Fruit fly (Drosophila melanogaster) whole organism, larva: ENCODE measurements around the gene r-l.
A peak's percentile ranks its signal among the peaks of the same experiment; 100 is the strongest.

Experiments used
- noc ChIP-seq: fragments of 200-800 bp; sonication (Bioruptor generic); optimal IDR thresholded peaks from 3 replicates; lab custom pipeline; 2019; ENCODE audit warnings: missing biosample characterization, mild to moderate bottlenecking, missing genetic modification characterization, moderate library complexity

r-l gene

DNA sequence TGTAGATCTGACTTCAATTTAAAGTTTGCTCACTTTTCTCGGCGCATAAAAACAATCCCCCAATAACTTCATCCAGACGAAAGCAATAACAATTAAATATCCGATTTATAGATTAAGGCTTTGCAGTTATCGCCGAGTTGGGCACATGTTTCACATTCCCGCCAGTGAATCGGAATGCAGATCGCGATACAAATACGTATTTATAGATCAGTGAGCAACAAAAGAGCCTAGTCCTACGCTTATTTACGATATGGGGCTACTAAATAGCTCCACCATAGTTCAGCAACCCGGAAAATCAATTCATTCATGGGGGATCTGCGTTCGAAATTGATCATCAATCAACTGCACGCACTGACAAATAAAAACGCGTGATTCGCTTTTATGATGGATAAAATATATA is 18.9 kb upstream of the r-l start:
- no peak for TF ChIP-seq noc (tag; lab: Kevin White, UChicago)

DNA sequence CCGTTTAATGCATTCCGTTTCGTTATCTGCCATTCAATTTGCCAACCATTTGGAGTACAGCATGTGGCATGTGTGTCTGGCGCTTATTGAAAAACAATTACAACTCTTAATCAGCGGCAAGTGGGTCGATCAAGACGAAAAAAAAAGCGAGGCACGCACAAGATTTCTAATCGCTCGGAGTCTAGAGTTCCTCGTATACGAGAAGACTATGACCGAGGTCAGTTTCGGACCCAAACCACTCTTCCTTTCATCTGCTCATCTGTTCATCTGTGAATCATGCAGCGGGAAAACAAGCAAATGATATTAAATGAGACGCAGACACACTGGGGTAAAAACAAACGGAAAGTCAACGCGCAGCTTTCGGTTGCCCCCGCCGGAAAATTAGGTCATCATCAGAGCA is 18.4 kb upstream of the r-l start:
- TF ChIP-seq noc (tag; lab: Kevin White, UChicago): no peak

DNA sequence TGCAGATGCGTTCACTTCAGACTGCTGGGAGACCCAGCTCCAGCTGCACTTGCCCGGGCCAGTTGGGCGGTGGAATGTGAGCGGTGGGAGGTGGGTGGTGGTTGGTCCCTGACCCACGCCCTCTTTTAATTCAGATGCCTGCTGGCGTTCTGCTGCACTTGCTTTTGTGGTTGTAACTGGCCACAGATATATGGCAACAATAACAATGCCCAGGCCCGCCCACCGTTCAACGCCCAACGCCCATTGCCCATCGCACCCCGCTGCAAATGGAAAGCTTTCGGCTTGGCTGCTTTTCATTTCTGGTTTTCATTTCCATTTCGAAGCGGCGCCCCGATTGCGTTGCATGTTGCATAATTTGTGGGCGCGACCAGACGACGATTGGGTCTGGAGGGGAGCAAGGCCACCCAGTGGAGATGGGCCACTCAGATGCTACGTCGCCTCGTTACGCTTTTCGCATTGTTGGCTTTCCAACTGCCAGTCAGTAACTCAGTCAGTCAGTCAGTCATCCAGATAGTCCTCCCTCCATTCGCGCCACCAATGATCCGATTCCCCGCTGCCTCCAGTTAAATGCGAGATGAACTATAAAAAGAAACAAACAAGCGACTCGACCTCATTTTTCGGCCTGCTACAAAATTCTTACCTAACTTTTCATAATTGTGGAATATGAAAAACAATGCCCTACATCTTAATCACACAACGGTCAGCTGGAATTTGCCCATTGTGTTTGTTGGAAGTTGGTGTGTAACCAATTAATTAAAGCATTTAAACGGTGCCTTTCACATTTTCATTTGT is 17.3 kb upstream of the r-l start:
- TF ChIP-seq noc (tag; lab: Kevin White, UChicago): no peak

DNA sequence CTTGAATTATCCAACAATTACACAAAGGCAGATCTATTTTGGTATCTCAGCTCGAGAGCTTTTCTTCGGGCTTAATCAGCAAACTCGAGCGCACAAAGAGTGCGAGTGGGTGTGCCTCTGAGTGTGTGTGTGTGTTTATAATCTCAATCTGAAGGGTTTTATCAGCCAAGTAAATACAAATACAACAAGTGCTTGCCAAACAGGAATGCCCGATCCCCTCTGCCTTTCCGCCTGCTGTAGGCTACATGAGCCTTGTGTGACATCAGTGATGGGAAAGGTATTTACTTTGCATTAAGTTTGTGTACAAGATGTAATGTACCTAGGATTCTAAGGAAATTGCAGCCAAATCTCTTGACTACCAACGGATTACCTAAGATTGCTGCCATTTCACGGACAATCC is 16.3 kb upstream of the r-l start:
- no peak for TF ChIP-seq noc (tag; lab: Kevin White, UChicago)

DNA sequence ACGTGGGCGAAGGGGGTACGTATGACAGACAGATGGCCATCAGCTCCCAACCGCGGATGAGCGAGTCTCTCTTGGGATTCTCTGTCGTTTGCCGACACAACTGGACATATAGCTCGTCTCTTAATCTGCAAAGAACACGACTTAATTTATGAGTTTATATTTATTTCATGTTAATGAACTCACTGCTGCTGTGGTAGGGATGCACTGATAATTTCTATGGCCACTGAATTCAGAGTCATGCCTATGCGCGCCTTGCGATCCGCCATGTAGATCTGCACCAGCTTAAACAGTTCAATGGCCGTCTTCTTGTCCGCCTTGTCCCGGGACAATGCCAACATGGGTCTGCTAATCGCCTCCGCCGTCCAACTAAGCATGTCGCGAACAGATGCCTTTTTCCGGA is 11.9 kb upstream of the r-l start:
- TF ChIP-seq noc (tag; lab: Kevin White, UChicago): no peak

DNA sequence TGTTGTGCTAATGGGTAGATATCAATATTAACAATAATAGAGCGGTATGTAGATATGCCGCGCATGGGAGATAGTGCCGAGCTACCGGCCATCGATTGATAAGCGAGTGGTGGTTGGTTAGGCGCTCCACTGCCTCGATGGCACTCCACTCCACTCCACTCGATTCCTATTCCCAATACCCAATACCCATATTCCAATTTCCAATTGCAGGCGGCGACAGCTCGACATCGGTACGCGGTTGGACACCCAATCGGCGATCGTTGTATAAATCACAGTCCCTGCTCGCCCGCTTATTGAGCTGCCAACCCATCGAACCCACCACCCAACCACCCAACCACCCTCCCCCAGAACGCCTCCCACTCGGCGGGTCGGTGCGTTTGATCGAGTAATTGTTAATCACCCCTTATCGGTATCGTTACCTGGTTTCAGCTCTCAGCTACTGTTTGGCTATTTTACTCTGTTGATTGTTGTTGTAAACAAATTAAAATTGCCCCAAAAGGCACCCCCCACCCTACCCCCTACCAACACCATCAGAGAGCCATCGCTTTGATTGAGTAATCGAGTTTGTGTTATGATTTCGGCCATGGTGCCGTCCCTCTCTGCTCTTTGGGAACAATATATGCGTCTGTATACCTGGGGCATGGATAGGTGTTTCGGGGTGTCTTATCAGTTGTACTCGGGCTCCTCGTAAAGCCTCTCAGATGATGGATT is 7.9 kb upstream of the r-l start, which contains the start of gene HHEX:
TSS of gene HHEX (minus strand) at position 51 of the 711 bp plus-strand sequence.
- peak; percentile 87 for TF ChIP-seq noc (tag; lab: Kevin White, UChicago)

DNA sequence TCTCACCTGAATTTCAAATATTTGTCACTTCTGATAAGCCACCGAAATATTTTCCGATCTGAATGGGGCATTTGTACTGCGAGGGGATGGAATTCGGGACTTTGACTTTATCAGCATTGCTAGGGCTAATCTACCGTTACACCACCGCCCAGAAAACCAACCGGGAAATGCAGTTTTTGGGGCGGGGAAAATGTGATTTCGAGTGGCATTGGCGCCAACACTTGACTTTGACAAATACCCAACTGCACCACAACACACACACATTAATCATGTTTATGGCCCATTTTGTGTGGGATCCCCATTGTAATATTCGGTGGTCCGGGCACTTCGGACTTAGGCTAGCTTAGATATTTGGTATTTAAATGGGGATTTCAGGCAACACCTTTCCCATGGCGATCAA is 5.8 kb upstream of the r-l start:
- no peak for TF ChIP-seq noc (tag; lab: Kevin White, UChicago)

DNA sequence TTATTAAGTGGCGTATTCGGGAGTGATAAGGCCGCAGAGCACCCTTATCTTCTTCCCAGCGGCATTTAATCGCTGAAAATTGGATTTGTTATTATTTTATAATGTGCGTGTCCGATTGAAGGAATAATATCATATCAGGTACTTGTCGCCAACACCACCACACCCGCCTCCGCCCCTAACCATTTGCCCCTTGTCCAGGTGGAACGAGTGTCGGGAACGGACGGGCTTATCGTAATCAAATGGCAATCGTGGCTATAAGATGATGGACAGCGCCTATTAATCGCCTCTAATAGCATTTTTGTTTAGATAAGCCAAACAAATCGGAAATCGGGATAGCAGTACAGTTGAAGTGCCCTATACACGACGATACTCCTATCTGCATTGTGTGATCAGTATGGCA is 5.1 kb upstream of the r-l start:
- peak; percentile 24 for TF ChIP-seq noc (tag; lab: Kevin White, UChicago)

DNA sequence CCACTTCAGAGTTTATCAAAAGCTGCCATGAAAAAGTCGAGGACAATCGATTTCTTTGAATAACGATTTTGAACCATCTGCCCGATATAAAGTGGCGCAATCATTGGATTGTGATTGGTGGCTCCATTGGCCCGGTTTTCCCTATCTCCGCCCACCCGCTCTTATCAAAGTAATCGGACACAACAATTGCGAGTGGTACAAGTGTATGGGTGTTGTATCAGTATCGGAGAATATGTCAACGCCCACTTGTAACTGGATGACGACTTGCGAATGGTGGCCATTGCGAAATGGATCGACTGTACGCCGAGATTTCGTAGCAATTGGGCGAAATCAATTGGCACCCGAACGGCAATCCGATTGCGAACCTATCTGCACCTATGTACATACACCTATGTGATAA is 4.5 kb upstream of the r-l start:
- no peak for TF ChIP-seq noc (tag; lab: Kevin White, UChicago)

DNA sequence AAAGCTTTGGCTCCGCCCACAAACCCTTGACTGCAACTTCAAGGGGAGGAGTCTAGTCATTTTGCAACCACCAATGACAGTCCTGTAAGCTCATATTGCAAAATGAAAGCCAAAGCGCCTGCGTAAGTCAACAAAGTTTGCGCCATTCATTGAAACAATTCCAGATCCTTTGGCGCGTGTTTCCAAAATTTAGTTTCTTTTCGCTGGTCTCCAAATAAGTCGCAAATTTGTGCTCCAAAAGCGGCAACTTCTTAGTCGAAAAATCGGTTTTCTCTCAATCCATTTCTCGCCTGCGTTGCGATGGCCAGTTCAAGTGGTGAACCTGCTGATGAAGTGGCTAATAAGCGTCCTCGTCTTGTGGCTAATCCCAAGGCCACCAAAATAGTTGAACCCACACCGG is 588 bp upstream of the r-l start, which contains the start of gene dmrt93B:
TSS of gene dmrt93B (plus strand) at position 301 of the 400 bp plus-strand sequence.
- TF ChIP-seq noc (tag; lab: Kevin White, UChicago): no peak

DNA sequence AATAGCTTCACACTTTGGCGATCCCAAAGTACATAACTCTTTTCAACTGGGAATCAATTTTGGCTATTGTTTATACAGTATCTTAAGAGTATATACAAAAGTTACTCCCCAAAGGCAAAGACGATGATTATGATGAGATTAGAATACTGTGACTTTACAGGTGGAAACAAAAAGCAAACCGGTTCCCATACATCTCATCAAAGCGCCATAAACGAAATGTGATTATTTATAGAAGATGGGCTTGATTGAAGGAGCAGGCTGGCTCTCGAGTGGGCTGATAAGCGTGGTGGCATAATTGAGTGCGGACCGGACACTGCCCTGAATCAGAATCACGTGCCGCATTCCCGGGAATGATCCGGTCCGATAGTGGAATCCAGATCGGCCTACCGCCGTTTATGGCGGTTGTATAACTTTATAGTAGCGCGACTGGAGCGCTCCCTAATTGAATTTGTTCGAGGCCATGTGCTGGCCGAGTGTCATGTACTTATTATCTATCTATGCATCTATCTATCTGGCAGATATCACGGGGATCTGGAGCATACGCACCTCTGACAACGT is 1.1 kb downstream of the r-l start:
- TF ChIP-seq noc (tag; lab: Kevin White, UChicago): peak; percentile 53

DNA sequence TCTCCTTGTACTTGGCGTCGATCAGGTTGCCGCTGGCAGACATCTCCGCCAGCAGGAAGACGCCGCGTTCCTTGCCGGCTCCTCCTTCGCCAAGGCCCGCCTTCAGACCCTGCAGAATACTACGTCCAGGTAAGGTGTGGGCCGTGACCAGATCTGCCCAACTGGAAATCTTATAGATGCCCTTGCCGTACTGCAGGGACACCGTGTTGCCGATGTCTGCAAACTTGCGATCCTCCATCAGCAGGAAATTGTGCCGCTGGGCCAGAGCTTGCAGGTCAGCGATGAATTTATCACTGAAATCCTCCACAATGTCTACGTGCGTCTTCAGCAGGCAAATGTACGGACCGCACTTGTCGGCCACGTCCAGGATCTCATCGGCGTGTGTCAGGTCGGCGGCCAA is 1.8 kb downstream of the r-l start:
- TF ChIP-seq noc (tag; lab: Kevin White, UChicago): no peak

DNA sequence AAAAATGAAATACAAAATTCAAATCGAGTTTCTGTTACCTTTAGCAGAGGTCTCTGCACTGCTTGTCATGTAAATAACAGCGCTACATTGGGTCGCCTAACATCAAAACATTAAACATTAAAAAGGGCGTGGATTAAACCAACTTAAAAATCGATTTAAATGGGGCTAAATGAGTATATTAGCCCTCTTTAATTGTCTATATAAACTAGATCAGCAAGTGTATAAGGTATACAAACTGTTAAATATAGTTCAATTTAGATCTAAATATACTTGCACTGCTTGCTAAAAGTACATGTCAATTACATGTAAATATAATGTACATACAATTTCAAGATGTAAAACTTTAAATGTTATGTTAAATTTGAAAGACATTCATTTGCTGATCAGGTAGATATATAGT is 3.4 kb downstream of the r-l start:
- no peak for TF ChIP-seq noc (tag; lab: Kevin White, UChicago)

DNA sequence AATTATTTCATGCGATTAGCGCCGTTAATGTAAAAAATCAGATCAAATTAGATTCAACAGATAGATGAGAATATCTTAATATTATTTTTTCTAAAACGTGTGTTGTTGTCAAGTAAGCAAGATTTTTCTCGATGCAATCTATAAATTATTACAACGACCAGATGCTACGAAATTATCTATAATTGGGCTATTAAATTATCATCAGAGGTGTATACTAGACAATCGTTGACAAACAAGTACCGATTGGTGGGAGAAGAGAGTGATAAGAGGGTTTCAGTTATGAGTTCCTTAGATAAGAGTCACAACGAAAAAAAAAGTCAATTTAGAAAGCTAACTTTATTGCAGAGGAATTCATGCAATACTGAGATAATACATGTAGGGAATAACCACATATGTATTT is 5.6 kb downstream of the r-l start:
- no peak for TF ChIP-seq noc (tag; lab: Kevin White, UChicago)

DNA sequence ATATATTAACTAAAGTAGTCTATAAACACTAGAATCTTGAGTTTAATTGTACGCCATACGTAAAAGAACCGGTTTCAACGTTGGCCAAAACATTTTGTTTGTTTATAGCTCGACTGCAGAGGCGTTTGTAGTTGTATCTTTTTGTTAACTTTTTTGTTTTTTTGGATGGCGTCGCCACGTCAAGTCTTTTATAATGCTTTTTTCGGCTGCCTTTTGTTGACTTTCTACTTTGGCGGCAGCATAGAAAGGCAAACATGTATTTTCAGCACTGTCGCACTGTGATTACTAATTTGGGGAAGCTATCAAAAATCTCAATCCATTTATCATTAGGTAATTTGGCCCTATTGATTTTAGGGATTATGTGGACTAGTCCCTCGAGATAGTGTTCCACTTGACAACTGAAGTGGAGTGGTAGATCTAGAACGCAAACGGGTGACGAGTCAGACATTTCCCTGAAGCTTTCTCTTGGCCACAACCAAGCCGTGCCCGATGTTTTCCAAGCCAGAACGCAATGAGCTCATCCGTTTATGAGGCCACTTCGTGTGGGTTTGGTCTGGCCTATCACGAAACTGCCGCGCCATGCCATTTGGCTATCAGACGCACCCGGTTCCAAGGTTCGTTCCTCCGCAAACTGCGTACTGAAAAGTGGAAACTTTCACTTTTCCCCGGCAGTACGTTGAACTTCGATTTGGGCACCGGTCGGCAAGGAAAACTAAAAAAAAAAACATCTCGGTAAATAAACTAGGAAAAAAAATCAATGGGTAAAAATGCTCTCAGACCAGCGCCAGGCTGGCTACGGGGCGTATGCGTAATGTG is 6.4 kb downstream of the r-l start:
- no peak for TF ChIP-seq noc (tag; lab: Kevin White, UChicago)

DNA sequence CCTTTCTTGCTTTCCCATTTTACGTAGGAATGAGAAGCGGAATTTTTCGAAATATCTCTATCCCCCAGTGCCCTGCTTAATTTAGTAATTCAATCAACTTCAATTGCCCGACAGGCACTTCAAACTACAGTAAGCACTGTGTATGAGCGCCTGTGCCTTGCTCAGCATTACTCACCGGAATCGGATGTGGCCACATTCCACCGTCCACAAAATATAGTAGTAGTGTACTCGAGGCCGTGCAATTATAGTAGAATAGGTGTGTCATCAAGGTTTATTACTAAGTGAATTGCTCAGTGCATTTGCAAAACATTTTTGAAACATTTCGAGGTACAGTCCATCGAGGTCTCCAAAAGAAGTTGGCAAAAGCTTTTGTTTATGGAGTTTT is 7.4 kb downstream of the r-l start:
- no peak for TF ChIP-seq noc (tag; lab: Kevin White, UChicago)
